Worm (Caenorhabditis elegans) whole organism, mixed stage, embryonic: ENCODE data around the gene ddi-1.

Experiments
- drap-1 ChIP-seq: fragments of 200-800 bp; sonication (Bioruptor generic); optimal IDR thresholded peaks from 3 replicates; lab custom pipeline; 2018; ENCODE audit warnings: mild to moderate bottlenecking, missing genetic modification characterization, missing compliant biosample characterization
- hlh-1 ChIP-seq: fragments of 150-350 bp; optimal IDR thresholded peaks from 2 replicates; lab custom pipeline; 2014; ENCODE audit warnings: missing biosample characterization, missing genetic modification reagents, missing genetic modification characterization
- lin-13 ChIP-seq: fragments of 150-350 bp; optimal IDR thresholded peaks from 2 replicates; lab custom pipeline; 2014; ENCODE audit warnings: missing biosample characterization, missing genetic modification characterization
- lin-32 ChIP-seq: fragments of 200-800 bp; sonication (Bioruptor generic); optimal IDR thresholded peaks from 2 replicates; lab custom pipeline; 2018; ENCODE audit warnings: mild to moderate bottlenecking, missing genetic modification characterization, missing compliant biosample characterization
- lsy-2 ChIP-seq: fragments of 150-350 bp; optimal IDR thresholded peaks from 2 replicates; lab custom pipeline; 2014; ENCODE audit warnings: missing biosample characterization, missing genetic modification characterization
- mab-5 ChIP-seq: fragments of 150-350 bp; optimal IDR thresholded peaks from 2 replicates; lab custom pipeline; 2014; ENCODE audit warnings: missing biosample characterization, missing genetic modification characterization
- nhr-28 ChIP-seq: fragments of 150-350 bp; optimal IDR thresholded peaks from 2 replicates; lab custom pipeline; 2014; ENCODE audit warnings: missing biosample characterization, missing genetic modification characterization
- pha-4 ChIP-seq: fragments of 150-350 bp; optimal IDR thresholded peaks from 2 replicates; lab custom pipeline; 2018; ENCODE audit warnings: missing biosample characterization, missing genetic modification reagents, missing genetic modification characterization
- snpc-4 ChIP-seq: fragments of 150-350 bp; optimal IDR thresholded peaks from 2 replicates; lab custom pipeline; 2014; ENCODE audit warnings: missing biosample characterization, missing genetic modification characterization
- tbx-8 ChIP-seq: fragments of 200-800 bp; sonication (Bioruptor generic); optimal IDR thresholded peaks from 2 replicates; lab custom pipeline; 2018; ENCODE audit warnings: mild to moderate bottlenecking, missing genetic modification characterization, moderate library complexity, missing compliant biosample characterization
- unc-62 ChIP-seq: fragments of 150-350 bp; optimal IDR thresholded peaks from 2 replicates; lab custom pipeline; 2014; ENCODE audit warnings: missing biosample characterization, missing genetic modification reagents, missing genetic modification characterization

ce11 chrIV:6493299-6493698 lies 29.4 kb upstream of the ddi-1 start, which contains the start of gene Y73B6BL.44:
- TF ChIP-seq hlh-1 (tag; lab: Kevin White, UChicago), result no peak
- TF ChIP-seq lsy-2, result no peak
- no peak for TF ChIP-seq pha-4 (tag; lab: Kevin White, UChicago)
- TF ChIP-seq mab-5 (tag; lab: Kevin White, UChicago), result no peak
- no peak for TF ChIP-seq tbx-8
- no peak for TF ChIP-seq unc-62 (GFP tag; lab: Kevin White, UChicago)
- no peak for TF ChIP-seq nhr-28
- TF ChIP-seq lin-32, result no peak
- no peak for TF ChIP-seq snpc-4
- TF ChIP-seq drap-1, result no peak
- TF ChIP-seq lin-13 (tag; lab: Kevin White, UChicago), result no peak
